Worm (Caenorhabditis elegans) whole organism, young adult: ENCODE results near the gene rgs-7.

Experiments
- B0019.2 ChIP-seq: fragments of 200-800 bp; sonication (Bioruptor generic); conservative IDR thresholded peaks from 2 replicates; pipeline ENCODE4 v1.3.6; 2022; ENCODE audit warnings: missing genetic modification reagents, missing genetic modification characterization, missing compliant biosample characterization
- B0261.1 ChIP-seq: sonication (generic microtip); optimal IDR thresholded peaks from 2 replicates; lab custom pipeline; 2016; ENCODE audit warnings: mild to moderate bottlenecking, missing genetic modification characterization, moderate library complexity, missing compliant biosample characterization
- B0336.3 ChIP-seq: fragments of 200-800 bp; sonication (Bioruptor generic); IDR thresholded peaks from 2 replicates; pipeline ENCODE4 v1.3.6; 2022; ENCODE audit warnings: missing genetic modification characterization, missing compliant biosample characterization
- C06A6.2 ChIP-seq: fragments of 200-800 bp; sonication (Bioruptor generic); conservative IDR thresholded peaks from 2 replicates; pipeline ENCODE4 v1.3.6; 2022; ENCODE audit warnings: missing genetic modification characterization, missing compliant biosample characterization
- D2030.7 ChIP-seq: fragments of 200-800 bp; sonication (Bioruptor generic); IDR thresholded peaks from 2 replicates; pipeline ENCODE4 v1.3.6; 2022; ENCODE audit warnings: missing genetic modification reagents, missing genetic modification characterization, missing compliant biosample characterization
- F23B12.7 ChIP-seq: sonication (generic microtip); optimal IDR thresholded peaks from 2 replicates; lab custom pipeline; 2017; ENCODE audit warnings: missing genetic modification characterization, mild to moderate bottlenecking, missing compliant biosample characterization, antibody characterized with exemption, moderate library complexity; ENCODE audit not compliant: insufficient read depth
- F33H1.4 ChIP-seq: fragments of 200-800 bp; sonication (Bioruptor generic); IDR thresholded peaks from 2 replicates; pipeline ENCODE4 v1.3.6; 2022; ENCODE audit warnings: missing genetic modification reagents, missing genetic modification characterization, missing compliant biosample characterization
- F37B4.10 ChIP-seq: fragments of 200-800 bp; sonication (Bioruptor generic); IDR thresholded peaks from 2 replicates; pipeline ENCODE4 v1.3.6; 2022; ENCODE audit warnings: missing genetic modification characterization, missing compliant biosample characterization
- F57C9.4 ChIP-seq: sonication (generic microtip); optimal IDR thresholded peaks from 2 replicates; lab custom pipeline; 2017; ENCODE audit warnings: mild to moderate bottlenecking, missing genetic modification characterization, missing compliant biosample characterization
- K11D2.4 ChIP-seq: fragments of 200-800 bp; sonication (Bioruptor generic); IDR thresholded peaks from 2 replicates; pipeline ENCODE4 v1.3.6; 2022; ENCODE audit warnings: missing genetic modification reagents, missing genetic modification characterization, missing compliant biosample characterization
- K12H6.12 ChIP-seq: fragments of 200-800 bp; sonication (Bioruptor generic); optimal IDR thresholded peaks from 2 replicates; lab custom pipeline; 2018; ENCODE audit warnings: mild to moderate bottlenecking, missing genetic modification characterization, missing compliant biosample characterization
- T07F8.4 ChIP-seq: sonication (generic microtip); optimal IDR thresholded peaks from 2 replicates; lab custom pipeline; 2016; ENCODE audit warnings: mild to moderate bottlenecking, missing genetic modification characterization, moderate library complexity, missing compliant biosample characterization
- Y53F4B.3 ChIP-seq: fragments of 200-800 bp; sonication (Bioruptor generic); IDR thresholded peaks from 2 replicates; pipeline ENCODE4 v1.3.6; 2022; ENCODE audit warnings: missing genetic modification reagents, missing genetic modification characterization, missing compliant biosample characterization
- Y56A3A.18 ChIP-seq: fragments of 200-800 bp; sonication (Bioruptor generic); IDR thresholded peaks from 2 replicates; pipeline ENCODE4 v1.3.6; 2022; ENCODE audit warnings: missing genetic modification reagents, missing genetic modification characterization, missing compliant biosample characterization
- atf-7 ChIP-seq: sonication (generic microtip); optimal IDR thresholded peaks from 2 replicates; lab custom pipeline; 2017; ENCODE audit warnings: mild to moderate bottlenecking, missing genetic modification characterization, missing compliant biosample characterization
- attf-5 ChIP-seq: fragments of 200-800 bp; sonication (Bioruptor generic); optimal IDR thresholded peaks from 2 replicates; lab custom pipeline; 2018; ENCODE audit warnings: mild to moderate bottlenecking, missing genetic modification characterization, missing compliant biosample characterization
- ccch-3 ChIP-seq: fragments of 200-800 bp; sonication (Bioruptor generic); optimal IDR thresholded peaks from 2 replicates; lab custom pipeline; 2018; ENCODE audit warnings: mild to moderate bottlenecking, missing genetic modification characterization, missing compliant biosample characterization
- cebp-1 ChIP-seq, 2 experiments: fragments of 200-800 bp in 1 of 2; sonication (Bioruptor generic) in 1 of 2; sonication (generic microtip) in 1 of 2; IDR thresholded peaks in 1 of 2; optimal IDR thresholded peaks in 1 of 2; 2 replicates each; pipeline versions ENCODE4 v1.3.6 to Lab custom; 2017 to 2022; ENCODE audit warnings: missing compliant biosample characterization in 2 of 2, missing genetic modification characterization in 2 of 2, mild to moderate bottlenecking in 1 of 2, missing genetic modification reagents in 1 of 2, moderate library complexity in 1 of 2
- ceh-27 ChIP-seq: fragments of 200-800 bp; sonication (Bioruptor generic); optimal IDR thresholded peaks from 2 replicates; lab custom pipeline; 2018; ENCODE audit warnings: mild to moderate bottlenecking, missing genetic modification characterization, moderate library complexity, missing compliant biosample characterization
- ceh-40 ChIP-seq: fragments of 200-800 bp; sonication (Bioruptor generic); IDR thresholded peaks from 2 replicates; pipeline ENCODE4 v1.3.6; 2022; ENCODE audit warnings: missing genetic modification characterization, missing compliant biosample characterization
- ceh-91 ChIP-seq: fragments of 200-800 bp; sonication (Bioruptor generic); IDR thresholded peaks from 2 replicates; pipeline ENCODE4 v1.3.6; 2022; ENCODE audit warnings: missing genetic modification reagents, missing genetic modification characterization, missing compliant biosample characterization
- chd-7 ChIP-seq: sonication (generic microtip); optimal IDR thresholded peaks from 2 replicates; lab custom pipeline; 2016; ENCODE audit warnings: mild to moderate bottlenecking, missing genetic modification characterization, moderate library complexity, missing compliant biosample characterization
- egl-44 ChIP-seq: fragments of 200-800 bp; sonication (Bioruptor generic); IDR thresholded peaks from 2 replicates; pipeline ENCODE4 v1.3.6; 2022; ENCODE audit warnings: missing genetic modification reagents, missing genetic modification characterization, missing compliant biosample characterization
- egrh-3 ChIP-seq: fragments of 200-800 bp; sonication (Bioruptor generic); IDR thresholded peaks from 2 replicates; pipeline ENCODE4 v1.3.6; 2022; ENCODE audit warnings: missing genetic modification reagents, missing genetic modification characterization, missing compliant biosample characterization
- hrde-1 ChIP-seq: sonication (generic microtip); optimal IDR thresholded peaks from 2 replicates; lab custom pipeline; 2016; ENCODE audit warnings: missing genetic modification characterization, mild to moderate bottlenecking, missing compliant biosample characterization, moderate library complexity, missing genotype, missing genetic modification reagents, borderline replicate concordance
- lag-1 ChIP-seq: fragments of 200-800 bp; sonication (Bioruptor generic); IDR thresholded peaks from 2 replicates; pipeline ENCODE4 v1.3.6; 2022; ENCODE audit warnings: missing genetic modification reagents, missing genetic modification characterization, missing compliant biosample characterization
- let-526 ChIP-seq: fragments of 200-800 bp; sonication (Bioruptor generic); IDR thresholded peaks from 2 replicates; pipeline ENCODE4 v1.3.6; 2022; ENCODE audit warnings: missing genetic modification reagents, missing genetic modification characterization, missing compliant biosample characterization
- lin-26 ChIP-seq: fragments of 200-800 bp; sonication (Bioruptor generic); IDR thresholded peaks from 2 replicates; pipeline ENCODE4 v1.3.6; 2022; ENCODE audit warnings: missing genetic modification reagents, missing genetic modification characterization, missing compliant biosample characterization
- lin-35 ChIP-seq, 3 experiments: fragments of 150-350 bp in 2 of 3; sonication (generic microtip) in 1 of 3; optimal IDR thresholded peaks; 2 replicates each; lab custom pipeline; 2014 to 2018; ENCODE audit warnings: missing biosample characterization in 3 of 3, missing genetic modification characterization in 3 of 3, missing genetic modification reagents in 3 of 3
- lin-40 ChIP-seq: sonication (generic microtip); optimal IDR thresholded peaks from 2 replicates; lab custom pipeline; 2016; ENCODE audit warnings: missing genetic modification characterization, mild to moderate bottlenecking, missing compliant biosample characterization, missing genotype, missing genetic modification reagents
- lin-54 ChIP-seq: fragments of 200-800 bp; sonication (Bioruptor generic); optimal IDR thresholded peaks from 2 replicates; lab custom pipeline; 2018; ENCODE audit warnings: mild to moderate bottlenecking, missing genetic modification characterization, missing compliant biosample characterization
- lir-1 ChIP-seq: fragments of 200-800 bp; sonication (Bioruptor generic); conservative IDR thresholded peaks from 2 replicates; pipeline ENCODE4 v1.3.6; 2022; ENCODE audit warnings: missing genetic modification reagents, missing genetic modification characterization, missing compliant biosample characterization
- mcd-1 ChIP-seq: fragments of 200-800 bp; sonication (Bioruptor generic); IDR thresholded peaks from 2 replicates; pipeline ENCODE4 v1.3.6; 2022; ENCODE audit warnings: missing genetic modification reagents, missing genetic modification characterization, missing compliant biosample characterization
- nfyb-1 ChIP-seq: fragments of 200-800 bp; sonication (Bioruptor generic); IDR thresholded peaks from 2 replicates; pipeline ENCODE4 v1.3.6; 2022; ENCODE audit warnings: missing genetic modification reagents, missing genetic modification characterization, missing compliant biosample characterization
- nhr-80 ChIP-seq: sonication (generic microtip); optimal IDR thresholded peaks from 2 replicates; lab custom pipeline; 2016; ENCODE audit warnings: missing genetic modification characterization, missing compliant biosample characterization
- pbrm-1 ChIP-seq: fragments of 200-800 bp; sonication (Bioruptor generic); IDR thresholded peaks from 2 replicates; pipeline ENCODE4 v1.3.6; 2022; ENCODE audit warnings: missing genetic modification reagents, missing genetic modification characterization, missing compliant biosample characterization
- repo-1 ChIP-seq: sonication (generic microtip); optimal IDR thresholded peaks from 2 replicates; lab custom pipeline; 2017; ENCODE audit warnings: mild to moderate bottlenecking, missing genetic modification characterization, missing compliant biosample characterization
- snpc-4 ChIP-seq, 5 experiments: fragments of 150-350 bp in 1 of 5; sonication (generic microtip) in 4 of 5; optimal IDR thresholded peaks; 2 replicates each; lab custom pipeline; 2014 to 2018; ENCODE audit warnings: missing genetic modification characterization in 5 of 5, missing biosample characterization in 3 of 5, antibody characterized with exemption in 2 of 5, mild to moderate bottlenecking in 2 of 5, missing compliant biosample characterization in 2 of 5, missing genotype in 2 of 5, moderate library complexity in 2 of 5, missing genetic modification reagents in 1 of 5
- sptf-2 ChIP-seq: fragments of 200-800 bp; sonication (Bioruptor generic); optimal IDR thresholded peaks from 2 replicates; lab custom pipeline; 2018; ENCODE audit warnings: mild to moderate bottlenecking, missing genetic modification characterization, missing compliant biosample characterization
- tlf-1 ChIP-seq: fragments of 200-800 bp; sonication (Bioruptor generic); optimal IDR thresholded peaks from 2 replicates; lab custom pipeline; 2018; ENCODE audit warnings: mild to moderate bottlenecking, missing genetic modification characterization, missing compliant biosample characterization
- unc-62 ChIP-seq: fragments of 150-350 bp; optimal IDR thresholded peaks from 2 replicates; lab custom pipeline; 2014; ENCODE audit warnings: missing biosample characterization, missing genetic modification reagents, missing genetic modification characterization
- xnd-1 ChIP-seq: sonication (generic microtip); optimal IDR thresholded peaks from 2 replicates; lab custom pipeline; 2016; ENCODE audit warnings: missing genotype, missing genetic modification reagents, missing genetic modification characterization, missing compliant biosample characterization
- zim-3 ChIP-seq: sonication (generic microtip); optimal IDR thresholded peaks from 2 replicates; lab custom pipeline; 2017; ENCODE audit warnings: mild to moderate bottlenecking, missing genetic modification characterization, moderate library complexity, missing compliant biosample characterization
- ztf-18 ChIP-seq: sonication (generic microtip); optimal IDR thresholded peaks from 2 replicates; lab custom pipeline; 2016; ENCODE audit warnings: missing genotype, mild to moderate bottlenecking, missing genetic modification characterization, missing compliant biosample characterization
- ztf-3 ChIP-seq: fragments of 200-800 bp; sonication (Bioruptor generic); optimal IDR thresholded peaks from 2 replicates; lab custom pipeline; 2018; ENCODE audit warnings: mild to moderate bottlenecking, missing genetic modification characterization, missing compliant biosample characterization

Gene rgs-7

ce11 chrX:3601531-3601930 lies 59.2 kb downstream of the rgs-7 start, which contains the start of gene C18B2.3:
C18B2.3 (plus strand) TSS chrX:3601831.
- TF ChIP-seq B0019.2 = no peak
- no peak for TF ChIP-seq ceh-91 (GFP tag; lab: Robert Waterston, UW)
- no peak for TF ChIP-seq ztf-3
- TF ChIP-seq C06A6.2 = no peak
- no peak for TF ChIP-seq T07F8.4
- no peak for TF ChIP-seq egl-44 (GFP tag; lab: Robert Waterston, UW)
- no peak for TF ChIP-seq lin-26
- TF ChIP-seq ceh-40 = no peak
- no peak for TF ChIP-seq F23B12.7 (tag; lab: Kevin White, UChicago)

DNA sequence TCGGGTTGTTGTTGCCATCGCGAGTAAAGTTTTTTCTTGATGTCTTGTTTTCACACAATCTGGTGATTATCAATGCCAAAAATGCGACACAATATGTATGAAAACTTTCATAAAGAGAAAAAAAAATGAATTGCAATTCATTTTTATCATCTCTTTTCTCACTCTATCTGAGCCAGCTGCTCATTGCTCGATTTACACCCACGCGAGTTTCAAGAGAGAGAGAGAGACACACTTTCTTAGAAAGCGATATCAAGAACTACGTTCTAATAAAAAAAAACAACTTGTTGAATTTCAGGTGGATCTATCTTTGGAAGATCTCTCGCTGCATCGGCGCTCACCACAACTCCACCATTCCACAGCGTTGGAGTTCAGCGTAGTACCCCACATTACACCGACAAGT lies 60.3 kb downstream of the rgs-7 start:
- TF ChIP-seq repo-1 (tag; lab: Kevin White, UChicago) (no peak), K11D2.4 (GFP tag; lab: Robert Waterston, UW) (no peak), F37B4.10 (no peak), xnd-1 (tag; lab: Kevin White, UChicago) (no peak), F33H1.4 (no peak), lag-1 (GFP tag; lab: Robert Waterston, UW) (no peak), D2030.7 (no peak), ccch-3 (GFP tag; lab: Kevin White, UChicago) (no peak), egrh-3 (no peak), let-526 (no peak), snpc-4 (GFP tag; optimal IDR thresholded peaks at IDR 0.05; lab: Kevin White, UChicago) (no peak), snpc-4 (tag; optimal IDR thresholded peaks at IDR 0.05; lab: Kevin White, UChicago) (no peak), B0336.3 (no peak)

DNA sequence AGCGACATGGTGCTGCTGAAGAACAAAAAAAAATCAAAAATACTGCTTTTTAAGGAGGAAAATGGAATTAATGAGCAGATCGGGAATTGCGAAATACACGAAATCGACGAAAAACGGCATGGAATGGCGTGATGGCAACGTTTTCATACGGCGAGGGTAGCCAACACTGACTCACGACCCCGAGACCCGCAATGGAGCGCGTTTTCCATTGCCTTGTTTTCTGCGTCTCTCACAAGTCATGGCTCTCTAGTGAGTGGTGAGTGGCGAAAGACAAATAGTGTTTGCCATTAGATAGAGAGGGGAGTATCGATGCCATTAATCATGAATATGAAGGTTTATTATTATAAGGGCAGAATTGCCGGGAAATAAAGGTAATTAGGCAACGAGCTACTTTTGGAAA lies 63.4 kb downstream of the rgs-7 start, which contains the start of gene C18B2.4:
TSS of gene C18B2.4 (minus strand) at position 15 of the 400 bp plus-strand sequence.
- TF ChIP-seq egl-44 (GFP tag; lab: Robert Waterston, UW) (no peak), ceh-27 (peak; percentile 64), B0261.1 (no peak), lir-1 (GFP tag; lab: Robert Waterston, UW) (0 out of 2 replicates have a peak, but pooled peaks have one; percentile 27), nfyb-1 (GFP tag; lab: Robert Waterston, UW) (peak; percentile 57; the same call in 1 of the 2 replicates), attf-5 (peak; percentile 94), hrde-1 (tag; lab: Kevin White, UChicago) (no peak), zim-3 (tag; lab: Kevin White, UChicago) (no peak), lin-54 (GFP tag; lab: Kevin White, UChicago) (peak; percentile 27), tlf-1 (GFP tag; lab: Kevin White, UChicago) (peak; percentile 20), lin-40 (tag; lab: Kevin White, UChicago) (peak; percentile 44), pbrm-1 (GFP tag; lab: Robert Waterston, UW) (peak; percentile 47; the same call in 1 of the 2 replicates), ccch-3 (GFP tag; lab: Kevin White, UChicago) (no peak), unc-62 (GFP tag; lab: Kevin White, UChicago) (peak; percentile 80), lin-26 (0 out of 2 replicates have a peak, but pooled peaks have one; percentile 34), nhr-80 (peak; percentile 96), chd-7 (tag; lab: Kevin White, UChicago) (peak; percentile 30), cebp-1 (GFP tag; IDR thresholded peaks at IDR 0.05; lab: Robert Waterston, UW) (peak; percentile 97), cebp-1 (tag; optimal IDR thresholded peaks at IDR 0.05; lab: Kevin White, UChicago) (peak; percentile 99), K12H6.12 (tag; lab: Kevin White, UChicago) (peak; percentile 32), F57C9.4 (no peak), Y56A3A.18 (GFP tag; lab: Robert Waterston, UW) (no peak), lin-35 (GFP tag; optimal IDR thresholded peaks at IDR 0.05; lab: Kevin White, UChicago) (peak in 1 of 3 experiments; percentile 52), sptf-2 (GFP tag; lab: Kevin White, UChicago) (peak; percentile 30), Y53F4B.3 (GFP tag; lab: Robert Waterston, UW) (no peak), atf-7 (peak; percentile 44), snpc-4 (GFP tag; optimal IDR thresholded peaks at IDR 0.05; lab: Kevin White, UChicago) (peak; percentile 21), snpc-4 (tag; optimal IDR thresholded peaks at IDR 0.05; lab: Kevin White, UChicago) (peak in 2 of 4 experiments; percentile 23 to 65), mcd-1 (GFP tag; lab: Robert Waterston, UW) (peak; percentile 85), ztf-18 (tag; lab: Kevin White, UChicago) (peak; percentile 8)
